Fruit fly (Drosophila melanogaster): ENCODE data around the gene CG6204.

CG6204 gene

DNA sequence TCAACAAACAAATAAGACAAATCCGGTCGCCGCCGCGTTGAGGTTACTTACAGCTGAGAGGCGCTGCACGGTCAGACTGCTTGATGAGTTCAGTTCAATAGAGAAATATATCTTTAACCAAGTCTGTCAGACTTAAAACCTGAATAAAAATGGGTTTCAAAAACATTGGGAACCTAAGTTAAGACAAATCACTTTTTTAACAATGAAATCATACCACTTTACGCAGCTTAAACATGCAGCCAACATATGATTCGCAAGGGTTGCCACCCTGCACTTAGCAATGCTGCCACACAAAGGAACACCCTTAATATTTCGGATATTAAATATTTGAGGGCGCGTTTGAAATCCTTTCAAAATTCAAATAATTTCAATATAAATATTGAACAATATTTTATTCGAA lies 5.0 kb upstream of the CG6204 start, which contains the start of gene CG5515 (continued):
- no peak for TF ChIP-seq Nf-YB (GFP tag; optimal IDR thresholded peaks at IDR 0.05)
- TF ChIP-seq PHDP (tag; optimal IDR thresholded peaks at IDR 0.05), result peak; percentile 86
- TF ChIP-seq pita (GFP tag; optimal IDR thresholded peaks at IDR 0.05), result no peak
- TF ChIP-seq CG4282 (GFP tag; optimal IDR thresholded peaks at IDR 0.05), result peak; percentile 78
- TF ChIP-seq CG2129 (GFP tag; IDR thresholded peaks at IDR 0.05; ENCODE audit: partially characterized antibody), result no peak
- TF ChIP-seq CG12071 (GFP tag; optimal IDR thresholded peaks at IDR 0.05), result no peak
- TF ChIP-seq ewg (GFP tag; optimal IDR thresholded peaks at IDR 0.05), result peak; percentile 62
- TF ChIP-seq ap (GFP tag; IDR thresholded peaks at IDR 0.05), result peak; percentile 50
- TF ChIP-seq Kr (GFP tag; optimal IDR thresholded peaks at IDR 0.05), result no peak
- TF ChIP-seq hbn (GFP tag; IDR thresholded peaks at IDR 0.05; ENCODE audit: partially characterized antibody), result peak; percentile 55; the same call in 1 of the 2 replicates
- peak; percentile 66 for TF ChIP-seq Ada2b (GFP tag; IDR thresholded peaks at IDR 0.05)
- TF ChIP-seq CG7556 (GFP tag; optimal IDR thresholded peaks at IDR 0.05), result peak; percentile 37
- TF ChIP-seq CG18599 (GFP tag; optimal IDR thresholded peaks at IDR 0.05), result no peak
- 0 out of 4 replicates have a peak, but pooled peaks have one; percentile 30 for TF ChIP-seq chinmo (GFP tag; IDR thresholded peaks at IDR 0.05; ENCODE audit: partially characterized antibody)
- peak; percentile 31 for TF ChIP-seq tup (GFP tag; optimal IDR thresholded peaks at IDR 0.05)
- peak; percentile 48 for TF ChIP-seq Fer3 (tag; optimal IDR thresholded peaks at IDR 0.05)
- peak; percentile 93 for TF ChIP-seq row (GFP tag; IDR thresholded peaks at IDR 0.05)
- peak; percentile 80 for TF ChIP-seq CG14860 (GFP tag; IDR thresholded peaks at IDR 0.05; ENCODE audit: partially characterized antibody)
- no peak for TF ChIP-seq CG17186 (GFP tag; optimal IDR thresholded peaks at IDR 0.05)
- TF ChIP-seq zfh1 (GFP tag; IDR thresholded peaks at IDR 0.05), result peak; percentile 81; the same call in 2 of the 3 replicates
- peak; percentile 33 for TF ChIP-seq ab (GFP tag; optimal IDR thresholded peaks at IDR 0.05)
- TF ChIP-seq CG17802 (tag; optimal IDR thresholded peaks at IDR 0.05), result peak; percentile 59
- TF ChIP-seq sna (GFP tag; IDR thresholded peaks at IDR 0.05; ENCODE audit: partially characterized antibody), result peak; percentile 91
- TF ChIP-seq zfh2 (GFP tag; optimal IDR thresholded peaks at IDR 0.05), result peak; percentile 88
- TF ChIP-seq psq (GFP tag; optimal IDR thresholded peaks at IDR 0.05), result peak; percentile 26
- TF ChIP-seq CG10979 (tag; optimal IDR thresholded peaks at IDR 0.05), result peak; percentile 84
- no peak for TF ChIP-seq CG16779 (GFP tag; IDR thresholded peaks at IDR 0.05)
- peak; percentile 9 for TF ChIP-seq CG7987 (GFP tag; optimal IDR thresholded peaks at IDR 0.05)
- no peak for TF ChIP-seq CG8290 (GFP tag; optimal IDR thresholded peaks at IDR 0.05)
- no peak for TF ChIP-seq CG8290 (tag; optimal IDR thresholded peaks at IDR 0.05)
- peak; percentile 89 for TF ChIP-seq knrl (GFP tag; IDR thresholded peaks at IDR 0.05; ENCODE audit: partially characterized antibody)
- TF ChIP-seq Lhr (GFP tag; optimal IDR thresholded peaks at IDR 0.05), result peak; percentile 30
- no peak for TF ChIP-seq CG14965 (GFP tag; optimal IDR thresholded peaks at IDR 0.05; ENCODE audit: borderline replicate concordance)
- TF ChIP-seq pb (GFP tag; optimal IDR thresholded peaks at IDR 0.05), result peak; percentile 50
- peak; percentile 80 for TF ChIP-seq Hr3 (GFP tag; optimal IDR thresholded peaks at IDR 0.05)
- TF ChIP-seq gce (GFP tag; IDR thresholded peaks at IDR 0.05), result peak; percentile 38; the same call in 1 of the 3 replicates
- TF ChIP-seq nau (GFP tag; optimal IDR thresholded peaks at IDR 0.05), result no peak
- TF ChIP-seq CG1792 (GFP tag; optimal IDR thresholded peaks at IDR 0.05), result peak; percentile 97
- TF ChIP-seq CG12219 (GFP tag; optimal IDR thresholded peaks at IDR 0.05), result peak; percentile 3
- TF ChIP-seq jing (GFP tag; optimal IDR thresholded peaks at IDR 0.05), result peak; percentile 52
- peak; percentile 72 for TF ChIP-seq al (GFP tag; IDR thresholded peaks at IDR 0.05)
- TF ChIP-seq CG13424 (tag; optimal IDR thresholded peaks at IDR 0.05), result peak; percentile 95
- no peak for TF ChIP-seq CG2678 (tag; optimal IDR thresholded peaks at IDR 0.05)
- peak; percentile 27; the same call in 1 of the 4 replicates for TF ChIP-seq Gug (GFP tag; IDR thresholded peaks at IDR 0.05)
- peak; percentile 76 for TF ChIP-seq CG3163 (GFP tag; optimal IDR thresholded peaks at IDR 0.05)
- TF ChIP-seq CG15011 (GFP tag; optimal IDR thresholded peaks at IDR 0.05), result no peak
- TF ChIP-seq cad (GFP tag; optimal IDR thresholded peaks at IDR 0.05), result no peak
- TF ChIP-seq ac (GFP tag; optimal IDR thresholded peaks at IDR 0.05), result no peak
- TF ChIP-seq CG31441 (GFP tag; IDR thresholded peaks at IDR 0.05), result no peak; the same call in 1 of the 2 replicates
- TF ChIP-seq twi (tag; optimal IDR thresholded peaks at IDR 0.05), result peak; percentile 41
